Fruit fly (Drosophila melanogaster) whole organism, embryonic: ENCODE results near the gene CG13924.

Source experiments
- Awh ChIP-seq: fragments of 200-800 bp; sonication (Bioruptor generic); IDR thresholded peaks from 2 replicates; pipeline ENCODE4, ENCODE4 v1.3.6; 2022; ENCODE audit warnings: missing biosample characterization, missing genetic modification characterization
- Blimp-1 ChIP-seq: fragments of 200-800 bp; sonication (Bioruptor generic); optimal IDR thresholded peaks from 3 replicates; lab custom pipeline; 2018; ENCODE audit warnings: missing biosample characterization, missing genetic modification characterization, mild to moderate bottlenecking, moderate library complexity, missing genetic modification reagents
- CG10654 ChIP-seq: fragments of 200-800 bp; sonication (Bioruptor generic); optimal IDR thresholded peaks from 2 replicates; lab custom pipeline; 2016; ENCODE audit warnings: missing biosample characterization, missing genetic modification characterization
- CG11456 ChIP-seq: fragments of 200-800 bp; sonication (Bioruptor generic); IDR thresholded peaks from 3 replicates; pipeline ENCODE4 v1.3.6; 2022; ENCODE audit warnings: missing biosample characterization, missing genetic modification characterization
- CG11504 ChIP-seq: fragments of 200-800 bp; sonication (Bioruptor generic); optimal IDR thresholded peaks from 3 replicates; lab custom pipeline; 2019; ENCODE audit warnings: missing biosample characterization, mild to moderate bottlenecking, missing genetic modification characterization, moderate library complexity
- CG13296 ChIP-seq: fragments of 200-800 bp; sonication (Bioruptor generic); optimal IDR thresholded peaks from 3 replicates; lab custom pipeline; 2018; ENCODE audit warnings: missing biosample characterization, mild to moderate bottlenecking, missing genetic modification characterization
- CG14441 ChIP-seq: fragments of 200-800 bp; sonication (Bioruptor generic); IDR thresholded peaks from 2 replicates; pipeline ENCODE4 v1.3.6; 2022; ENCODE audit warnings: missing biosample characterization, missing genetic modification characterization
- CG14710 ChIP-seq: fragments of 200-800 bp; sonication (Bioruptor generic); optimal IDR thresholded peaks from 3 replicates; lab custom pipeline; 2019; ENCODE audit warnings: missing biosample characterization, mild to moderate bottlenecking, missing genetic modification characterization, moderate library complexity
- CG16779 ChIP-seq: fragments of 200-800 bp; sonication (Bioruptor generic); IDR thresholded peaks from 2 replicates; pipeline ENCODE4 v1.3.6; 2022; ENCODE audit warnings: missing biosample characterization, missing genetic modification characterization
- CG17186 ChIP-seq: fragments of 200-800 bp; sonication (Bioruptor generic); optimal IDR thresholded peaks from 3 replicates; lab custom pipeline; 2017; ENCODE audit warnings: missing biosample characterization, missing genetic modification reagents, missing genetic modification characterization
- CG18619 ChIP-seq: fragments of 200-800 bp; sonication (Bioruptor generic); optimal IDR thresholded peaks from 3 replicates; lab custom pipeline; 2017; ENCODE audit warnings: missing biosample characterization, mild to moderate bottlenecking, missing genetic modification characterization
- CG3065 ChIP-seq: fragments of 200-800 bp; sonication (Bioruptor generic); optimal IDR thresholded peaks from 2 replicates; lab custom pipeline; 2016; ENCODE audit warnings: missing biosample characterization, missing genetic modification characterization
- CG34376 ChIP-seq: fragments of 200-800 bp; sonication (Bioruptor generic); optimal IDR thresholded peaks from 2 replicates; lab custom pipeline; 2018; ENCODE audit warnings: missing biosample characterization, mild to moderate bottlenecking, missing genetic modification characterization
- CG4328 ChIP-seq: fragments of 200-800 bp; sonication (Bioruptor generic); optimal IDR thresholded peaks from 3 replicates; lab custom pipeline; 2017; ENCODE audit warnings: missing biosample characterization, missing genetic modification reagents, missing genetic modification characterization
- CG4404 ChIP-seq: fragments of 200-800 bp; sonication (Bioruptor generic); IDR thresholded peaks from 2 replicates; pipeline ENCODE4 v1.3.6; 2022; ENCODE audit warnings: missing biosample characterization, missing genetic modification characterization
- CG6689 ChIP-seq: fragments of 200-800 bp; sonication (Bioruptor generic); IDR thresholded peaks from 2 replicates; pipeline ENCODE4 v1.3.6; 2022; ENCODE audit warnings: missing biosample characterization, missing genetic modification characterization
- CG8281 ChIP-seq: fragments of 200-800 bp; sonication (Bioruptor generic); optimal IDR thresholded peaks from 2 replicates; lab custom pipeline; 2018; ENCODE audit warnings: missing biosample characterization, mild to moderate bottlenecking, missing genetic modification characterization, moderate library complexity
- CrebB ChIP-seq: fragments of 200-800 bp; sonication (Bioruptor generic); optimal IDR thresholded peaks from 3 replicates; lab custom pipeline; 2018; ENCODE audit warnings: missing biosample characterization, mild to moderate bottlenecking, missing genetic modification characterization
- Dbx ChIP-seq: fragments of 200-800 bp; sonication (Bioruptor generic); IDR thresholded peaks from 3 replicates; pipeline ENCODE4 v1.3.6; 2022; ENCODE audit warnings: missing biosample characterization, missing genetic modification characterization
- Deaf1 ChIP-seq: fragments of 200-800 bp; optimal IDR thresholded peaks from 3 replicates; lab custom pipeline; 2019; ENCODE audit warnings: missing biosample characterization, mild to moderate bottlenecking, missing genetic modification characterization, moderate library complexity
- Drgx ChIP-seq: fragments of 200-800 bp; sonication (Bioruptor generic); IDR thresholded peaks from 2 replicates; pipeline ENCODE4 v1.3.6; 2022; ENCODE audit warnings: missing biosample characterization, missing genetic modification characterization
- Fer1 ChIP-seq: fragments of 200-800 bp; sonication (Bioruptor generic); optimal IDR thresholded peaks from 2 replicates; lab custom pipeline; 2017; ENCODE audit warnings: missing biosample characterization, mild to moderate bottlenecking, missing genetic modification characterization
- Gug ChIP-seq: fragments of 200-800 bp; sonication (Bioruptor generic); IDR thresholded peaks from 4 replicates; pipeline ENCODE4 v1.3.6; 2022; ENCODE audit warnings: missing biosample characterization, missing genetic modification characterization
- MBD-R2 ChIP-seq: fragments of 200-800 bp; sonication (Bioruptor generic); IDR thresholded peaks from 2 replicates; pipeline ENCODE4 v1.3.6; 2022; ENCODE audit warnings: missing biosample characterization, missing genetic modification characterization
- Mrtf ChIP-seq: fragments of 200-800 bp; sonication (Bioruptor generic); IDR thresholded peaks from 3 replicates; pipeline ENCODE4 v1.3.6; 2022; ENCODE audit warnings: missing biosample characterization, missing genetic modification characterization
- Nf-YB ChIP-seq: fragments of 200-800 bp; sonication (Bioruptor generic); optimal IDR thresholded peaks from 3 replicates; lab custom pipeline; 2019; ENCODE audit warnings: missing biosample characterization, mild to moderate bottlenecking, missing genetic modification characterization, moderate library complexity
- Poxn ChIP-seq: fragments of 200-800 bp; sonication (Bioruptor generic); IDR thresholded peaks from 2 replicates; pipeline ENCODE4 v1.3.6; 2022; ENCODE audit warnings: missing biosample characterization, missing genetic modification characterization
- Ptx1 ChIP-seq: fragments of 200-800 bp; sonication (Bioruptor generic); IDR thresholded peaks from 2 replicates; pipeline ENCODE4 v1.3.6; 2022; ENCODE audit warnings: missing biosample characterization, missing genetic modification characterization
- Sox100B ChIP-seq: fragments of 200-800 bp; sonication (Bioruptor generic); optimal IDR thresholded peaks from 3 replicates; lab custom pipeline; 2018; ENCODE audit warnings: missing biosample characterization, mild to moderate bottlenecking, missing genetic modification characterization
- Sry-β ChIP-seq: fragments of 200-800 bp; sonication (Bioruptor generic); optimal IDR thresholded peaks from 2 replicates; lab custom pipeline; 2018; ENCODE audit warnings: missing biosample characterization, mild to moderate bottlenecking, missing genetic modification characterization, moderate library complexity
- Tbp ChIP-seq: fragments of >200 bp; optimal IDR thresholded peaks from 2 replicates; lab custom pipeline; 2018; ENCODE audit warnings: missing biosample characterization, missing genetic modification characterization
- bigmax ChIP-seq: fragments of 200-800 bp; sonication (Bioruptor generic); optimal IDR thresholded peaks from 2 replicates; lab custom pipeline; 2018; ENCODE audit warnings: missing biosample characterization, mild to moderate bottlenecking, missing genetic modification characterization
- dysf ChIP-seq: fragments of 200-800 bp; sonication (Bioruptor generic); IDR thresholded peaks from 3 replicates; pipeline ENCODE4 v1.3.6; 2022; ENCODE audit warnings: missing biosample characterization, missing genetic modification characterization
- ftz-f1 ChIP-seq: fragments of 200-800 bp; sonication (Bioruptor generic); optimal IDR thresholded peaks from 2 replicates; lab custom pipeline; 2016; ENCODE audit warnings: missing biosample characterization, missing genetic modification characterization
- gem ChIP-seq: fragments of 200-800 bp; sonication (Bioruptor generic); optimal IDR thresholded peaks from 2 replicates; lab custom pipeline; 2019; ENCODE audit warnings: missing biosample characterization, mild to moderate bottlenecking, missing genetic modification characterization, moderate library complexity
- maf-S ChIP-seq: fragments of 200-800 bp; sonication (Bioruptor generic); optimal IDR thresholded peaks from 2 replicates; lab custom pipeline; 2016; ENCODE audit warnings: missing biosample characterization, missing genetic modification characterization
- mld ChIP-seq: fragments of 200-800 bp; sonication (Bioruptor generic); IDR thresholded peaks from 3 replicates; pipeline ENCODE4 v1.3.6; 2022; ENCODE audit warnings: missing biosample characterization, missing genetic modification characterization; ENCODE audit not compliant: partially characterized antibody
- pb ChIP-seq: fragments of 200-800 bp; sonication (Bioruptor generic); optimal IDR thresholded peaks from 3 replicates; lab custom pipeline; 2016; ENCODE audit warnings: missing biosample characterization, missing genetic modification characterization
- sens ChIP-seq: fragments of 200-800 bp; sonication (Bioruptor generic); peaks from one replicate; lab custom pipeline; 2016; ENCODE audit warnings: missing biosample characterization, missing genetic modification characterization
- sisA ChIP-seq: fragments of 200-800 bp; sonication (Bioruptor generic); IDR thresholded peaks from 2 replicates; pipeline ENCODE4 v1.3.6; 2022; ENCODE audit warnings: missing biosample characterization, missing genetic modification characterization
- slbo ChIP-seq: fragments of 200-800 bp; sonication (Bioruptor generic); IDR thresholded peaks from 2 replicates; pipeline ENCODE4 v1.3.6; 2022; ENCODE audit warnings: missing biosample characterization, missing genetic modification characterization
- tgo ChIP-seq: fragments of 200-800 bp; sonication (Bioruptor generic); IDR thresholded peaks from 3 replicates; pipeline ENCODE4 v1.3.6; 2022; ENCODE audit warnings: missing biosample characterization, missing genetic modification characterization
- unc-4 ChIP-seq: fragments of 200-800 bp; sonication (Bioruptor generic); IDR thresholded peaks from 2 replicates; pipeline ENCODE4 v1.3.6; 2022; ENCODE audit warnings: missing biosample characterization, missing genetic modification characterization; ENCODE audit not compliant: partially characterized antibody
- z ChIP-seq: fragments of 200-800 bp; sonication (Bioruptor generic); IDR thresholded peaks from 3 replicates; pipeline ENCODE4 v1.3.6; 2022; ENCODE audit warnings: missing biosample characterization, missing genetic modification characterization

The CG13924 gene

dm6 chr3L:1905273-1905672, 35.5 kb downstream of the CG13924 start:
- TF ChIP-seq Awh (GFP tag; lab: Robert Waterston, UW) (no peak), mld (GFP tag; lab: Robert Waterston, UW) (no peak), Drgx (GFP tag; lab: Robert Waterston, UW) (peak; percentile 17; the same call in 1 of the 2 replicates)
- TF ChIP-seq, all 482 proteins: peak for 1

- TF ChIP-seq dysf (GFP tag; lab: Robert Waterston, UW) (0 out of 3 replicates have a peak, but pooled peaks have one; percentile 10), Drgx (GFP tag; lab: Robert Waterston, UW) (0 out of 2 replicates have a peak, but pooled peaks have one; percentile 19), Blimp-1 (GFP tag; lab: Kevin White, UChicago) (peak; percentile 23), sens (GFP tag; lab: Kevin White, UChicago) (peak; percentile 66), Sry-β (no peak)
Measured at dm6 chr3L:1906208-1906607, 36.4 kb downstream of the CG13924 start.

DNA sequence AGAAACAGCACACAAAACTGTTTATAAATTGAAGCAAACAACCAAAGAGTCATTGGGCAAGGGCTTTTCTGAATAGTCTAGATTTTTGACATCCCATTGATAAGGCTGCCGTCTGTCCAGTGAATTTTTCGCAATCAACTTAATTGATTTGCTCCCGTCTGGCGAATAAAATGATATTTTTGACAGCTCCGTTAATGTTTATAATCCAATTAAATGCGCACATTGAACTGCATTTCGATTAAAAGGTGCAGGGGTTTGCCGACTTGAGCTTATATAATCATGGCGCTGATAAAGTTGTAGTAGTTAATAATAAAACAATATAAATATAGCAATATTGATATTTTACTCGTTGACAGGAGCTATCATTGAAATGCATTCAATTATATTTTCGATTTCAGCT, 39.2 kb downstream of the CG13924 start:
- TF ChIP-seq pb (no peak), CG14710 (tag; lab: Kevin White, UChicago) (no peak), CG4328 (GFP tag; lab: Kevin White, UChicago) (no peak), maf-S (GFP tag; lab: Kevin White, UChicago) (no peak)

dm6 chr3L:1910107-1910506, 40.3 kb downstream of the CG13924 start, which contains the start of gene dsb:
Gene dsb (minus strand): TSS chr3L:1910197.
- TF ChIP-seq CG8281 (tag; lab: Kevin White, UChicago) (no peak), Tbp (GFP tag; lab: Kevin White, UChicago) (no peak), CG16779 (GFP tag; lab: Robert Waterston, UW) (no peak), Poxn (GFP tag; lab: Robert Waterston, UW) (no peak), Deaf1 (tag; lab: Kevin White, UChicago) (peak; percentile 71), CrebB (tag; lab: Kevin White, UChicago) (no peak)
- TF ChIP-seq, all 482 proteins: peak for 1

dm6 chr3L:1914668-1915067, 44.8 kb downstream of the CG13924 start:
- TF ChIP-seq Ptx1 (GFP tag; lab: Robert Waterston, UW) = peak; percentile 43; the same call in 1 of the 2 replicates
- TF ChIP-seq CG11456 = 0 out of 3 replicates have a peak, but pooled peaks have one; percentile 37
- peak; percentile 32; the same call in 1 of the 2 replicates for TF ChIP-seq slbo (GFP tag; lab: Robert Waterston, UW)
- TF ChIP-seq CG4404 (GFP tag; lab: Robert Waterston, UW) = peak; percentile 65
- 0 out of 2 replicates have a peak, but pooled peaks have one; percentile 13 for TF ChIP-seq sisA (GFP tag; lab: Robert Waterston, UW)
- TF ChIP-seq CG8281 (tag; lab: Kevin White, UChicago) = no peak
- TF ChIP-seq CG14441 (GFP tag; lab: Robert Waterston, UW) = peak; percentile 44; the same call in 1 of the 2 replicates
- 0 out of 2 replicates have a peak, but pooled peaks have one; percentile 28 for TF ChIP-seq CG6689
- TF ChIP-seq ftz-f1 (GFP tag; lab: Kevin White, UChicago) = no peak
- TF ChIP-seq CG18619 (GFP tag; lab: Kevin White, UChicago) = no peak
- TF ChIP-seq Fer1 = no peak
- TF ChIP-seq CG10654 = no peak
- TF ChIP-seq tgo = peak; percentile 40; the same call in 2 of the 3 replicates
- TF ChIP-seq CG34376 = no peak
- no peak for TF ChIP-seq Nf-YB (GFP tag; lab: Kevin White, UChicago)
- TF ChIP-seq Gug (GFP tag; lab: Robert Waterston, UW) = 0 out of 4 replicates have a peak, but pooled peaks have one; percentile 13
- TF ChIP-seq gem = no peak
- no peak for TF ChIP-seq Sox100B (GFP tag; lab: Kevin White, UChicago)
- TF ChIP-seq CG3065 = no peak
- no peak for TF ChIP-seq CG13296 (GFP tag; lab: Kevin White, UChicago)
- TF ChIP-seq Mrtf (GFP tag; lab: Robert Waterston, UW) = no peak
- no peak for TF ChIP-seq unc-4 (GFP tag; lab: Robert Waterston, UW)
- no peak for TF ChIP-seq CG11504 (tag; lab: Kevin White, UChicago)
- no peak for TF ChIP-seq MBD-R2 (GFP tag; lab: Robert Waterston, UW)
- TF ChIP-seq CG17186 = no peak
- peak; percentile 44; the same call in 2 of the 3 replicates for TF ChIP-seq Dbx
- no peak for TF ChIP-seq bigmax (GFP tag; lab: Kevin White, UChicago)
- TF ChIP-seq z (GFP tag; lab: Robert Waterston, UW) = no peak
